Worm (Caenorhabditis elegans): ENCODE measurements around the gene scl-1.

scl-1 gene

ce11 chrIV:13090967-13091366 lies 34.8 kb downstream of the scl-1 start, which contains the start of gene col-132:
Gene col-132 (minus strand): TSS chrIV:13091067.
- no peak for TF ChIP-seq flt-1 (GFP tag; IDR thresholded peaks at IDR 0.05)

- TF ChIP-seq T22C8.4 (GFP tag; IDR thresholded peaks at IDR 0.05), result peak; percentile 75
- no peak for TF ChIP-seq tab-1 (GFP tag; IDR thresholded peaks at IDR 0.05)
- TF ChIP-seq flt-1 (GFP tag; IDR thresholded peaks at IDR 0.05), result no peak
Measured at ce11 chrIV:13093677-13094076, 37.6 kb downstream of the scl-1 start, which contains the start of the genes prcc-1 and C39E9.12. Gene prcc-1 (minus strand): TSS chrIV:13093795. Gene C39E9.12 (plus strand): TSS chrIV:13094007.

- no peak for TF ChIP-seq flt-1 (GFP tag; IDR thresholded peaks at IDR 0.05)
Measured at ce11 chrIV:13095462-13095861, 39.3 kb downstream of the scl-1 start, which contains the start of gene rfc-3. Gene rfc-3 (plus strand): TSS chrIV:13095762.

ce11 chrIV:13096778-13097177 lies 40.7 kb downstream of the scl-1 start:
- TF ChIP-seq T22C8.4 (GFP tag; IDR thresholded peaks at IDR 0.05) (no peak), flt-1 (GFP tag; IDR thresholded peaks at IDR 0.05) (no peak)

ce11 chrIV:13098652-13099051 lies 42.5 kb downstream of the scl-1 start, which contains the start of the genes dli-1, tin-9.2 and exos-4.1:
Gene dli-1 (minus strand): TSS chrIV:13098792.
Gene tin-9.2 (plus strand): TSS chrIV:13098995.
Gene exos-4.1 (plus strand): TSS chrIV:13098999.
- TF ChIP-seq ref-1 (GFP tag; conservative IDR thresholded peaks at IDR 0.05) (no peak), flt-1 (GFP tag; IDR thresholded peaks at IDR 0.05) (no peak), ztf-23 (GFP tag; IDR thresholded peaks at IDR 0.05) (no peak), klf-2 (GFP tag; conservative IDR thresholded peaks at IDR 0.05) (no peak), med-1 (GFP tag; optimal IDR thresholded peaks at IDR 0.05; ENCODE audit: insufficient read depth) (no peak), cog-1 (tag; optimal IDR thresholded peaks at IDR 0.05) (peak; percentile 42), ztf-29 (GFP tag; IDR thresholded peaks at IDR 0.05) (no peak)

ce11 chrIV:13100415-13100814 lies 44.3 kb downstream of the scl-1 start, which contains the start of gene fask-1:
Gene fask-1 (plus strand): TSS chrIV:13100715.
- TF ChIP-seq klf-2 (GFP tag; conservative IDR thresholded peaks at IDR 0.05) (no peak), ztf-23 (GFP tag; IDR thresholded peaks at IDR 0.05) (no peak), T22C8.4 (GFP tag; IDR thresholded peaks at IDR 0.05) (no peak), flt-1 (GFP tag; IDR thresholded peaks at IDR 0.05) (no peak), ztf-29 (GFP tag; IDR thresholded peaks at IDR 0.05) (no peak), med-1 (GFP tag; optimal IDR thresholded peaks at IDR 0.05; ENCODE audit: insufficient read depth) (no peak), tab-1 (GFP tag; IDR thresholded peaks at IDR 0.05) (no peak), cog-1 (tag; optimal IDR thresholded peaks at IDR 0.05) (no peak)

ce11 chrIV:13104900-13105299 lies 48.8 kb downstream of the scl-1 start, which contains the start of gene rde-11:
Gene rde-11 (plus strand): TSS chrIV:13105200.
- TF ChIP-seq tab-1 (GFP tag; IDR thresholded peaks at IDR 0.05) (no peak), flt-1 (GFP tag; IDR thresholded peaks at IDR 0.05) (no peak), T22C8.4 (GFP tag; IDR thresholded peaks at IDR 0.05) (no peak), med-1 (GFP tag; optimal IDR thresholded peaks at IDR 0.05; ENCODE audit: insufficient read depth) (no peak), ztf-29 (GFP tag; IDR thresholded peaks at IDR 0.05) (no peak), ref-1 (GFP tag; conservative IDR thresholded peaks at IDR 0.05) (no peak), cog-1 (tag; optimal IDR thresholded peaks at IDR 0.05) (no peak), klf-2 (GFP tag; conservative IDR thresholded peaks at IDR 0.05) (no peak), ztf-23 (GFP tag; IDR thresholded peaks at IDR 0.05) (no peak)

Measured in whole organism, midembryonic.